Worm (Caenorhabditis elegans): ENCODE measurements around the gene ZK632.9.

ce11 chrIII:9780254-9780653 is 45.0 kb downstream of the ZK632.9 start, which contains the start of gene sqv-3:
- TF ChIP-seq ceh-82 (tag; optimal IDR thresholded peaks at IDR 0.05) (no peak), unc-39 (tag; optimal IDR thresholded peaks at IDR 0.05) (no peak), ztf-1 (GFP tag; conservative IDR thresholded peaks at IDR 0.05) (no peak), lin-13 (GFP tag; optimal IDR thresholded peaks at IDR 0.05) (no peak), unc-62 (GFP tag; optimal IDR thresholded peaks at IDR 0.05) (no peak), dmd-4 (tag; optimal IDR thresholded peaks at IDR 0.05) (no peak), snpc-4 (tag; optimal IDR thresholded peaks at IDR 0.05) (no peak), ama-1 (optimal IDR thresholded peaks at IDR 0.05) (no peak), unc-55 (GFP tag; optimal IDR thresholded peaks at IDR 0.05) (no peak), nhr-25 (tag; optimal IDR thresholded peaks at IDR 0.05) (no peak), nhr-77 (tag; optimal IDR thresholded peaks at IDR 0.05) (no peak), zag-1 (tag; optimal IDR thresholded peaks at IDR 0.05) (no peak), mdl-1 (tag; optimal IDR thresholded peaks at IDR 0.05) (no peak), ztf-4 (tag; optimal IDR thresholded peaks at IDR 0.05) (no peak)

Measured in whole organism, L2 larva.